Worm (Caenorhabditis elegans): ENCODE data around the gene trpp-6.

Gene trpp-6

DNA sequence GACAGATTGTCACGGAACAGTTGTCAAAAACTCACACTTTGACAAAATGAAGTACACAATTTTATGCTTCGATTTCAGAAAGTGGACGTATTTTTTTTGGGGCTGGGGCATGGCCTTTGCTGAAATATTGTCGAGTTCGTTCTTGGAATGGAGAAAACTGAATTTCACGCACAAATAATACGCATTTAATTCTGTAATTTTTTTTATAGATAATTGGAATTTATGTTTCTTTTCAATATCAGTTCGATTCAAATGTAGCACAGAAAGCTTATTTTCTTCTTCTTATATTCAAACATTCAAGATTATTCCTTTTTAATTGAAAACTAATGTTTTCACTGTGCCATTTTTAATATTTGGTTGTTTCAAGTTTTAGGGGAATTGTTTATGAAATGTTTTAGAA, 31.3 kb upstream of the trpp-6 start, which contains the start of gene T07C12.10:
TSS of gene T07C12.10 (minus strand) at position 101 of the 400 bp plus-strand sequence.
- TF ChIP-seq ama-1 (optimal IDR thresholded peaks at IDR 0.05): no peak
- TF ChIP-seq tra-4 (tag; optimal IDR thresholded peaks at IDR 0.05): no peak
- TF ChIP-seq B0310.2 (tag; optimal IDR thresholded peaks at IDR 0.05): no peak
- no peak for TF ChIP-seq tbx-11 (GFP tag; IDR thresholded peaks at IDR 0.05)
- no peak for TF ChIP-seq ceh-13 (GFP tag; optimal IDR thresholded peaks at IDR 0.05)
- TF ChIP-seq tbx-37 (GFP tag; conservative IDR thresholded peaks at IDR 0.05): no peak
- no peak for TF ChIP-seq pes-1 (GFP tag; IDR thresholded peaks at IDR 0.05)
- TF ChIP-seq ceh-36 (tag; optimal IDR thresholded peaks at IDR 0.05): no peak
- no peak for TF ChIP-seq hmg-4 (GFP tag; optimal IDR thresholded peaks at IDR 0.05)
- no peak for TF ChIP-seq sea-1 (GFP tag; conservative IDR thresholded peaks at IDR 0.05)
- TF ChIP-seq F13C5.2 (tag; optimal IDR thresholded peaks at IDR 0.05): no peak
- no peak for TF ChIP-seq flt-1 (GFP tag; IDR thresholded peaks at IDR 0.05)
- no peak for TF ChIP-seq ets-7 (tag; optimal IDR thresholded peaks at IDR 0.05)
- no peak for TF ChIP-seq aly-1 (tag; optimal IDR thresholded peaks at IDR 0.05)
- no peak for TF ChIP-seq hnd-1 (tag; optimal IDR thresholded peaks at IDR 0.05)
- no peak for TF ChIP-seq scrt-1 (GFP tag; IDR thresholded peaks at IDR 0.05)
- TF ChIP-seq hmbx-1 (tag; optimal IDR thresholded peaks at IDR 0.05): no peak

DNA sequence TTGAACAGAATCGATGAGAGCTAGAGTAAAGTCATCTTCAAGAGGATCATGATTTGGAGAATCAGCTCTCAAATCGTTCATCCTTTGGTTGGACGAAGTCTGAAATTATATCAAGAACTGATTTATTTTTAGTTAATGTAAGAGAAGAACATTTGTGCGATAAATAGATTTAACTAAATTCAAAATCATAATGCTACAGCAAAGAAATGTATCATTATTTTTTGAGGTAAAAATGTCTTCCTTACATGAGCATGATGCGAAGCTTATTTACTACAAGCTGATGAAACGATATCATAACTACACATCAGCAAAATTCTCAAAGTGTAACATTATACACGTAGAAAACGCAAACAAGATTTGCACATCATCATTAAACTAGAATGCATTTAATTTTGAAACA, 29.3 kb upstream of the trpp-6 start, which contains the start of gene madf-4:
TSS of gene madf-4 (minus strand) at position 101 of the 400 bp plus-strand sequence.
- no peak for TF ChIP-seq sea-1 (GFP tag; conservative IDR thresholded peaks at IDR 0.05)
- no peak for TF ChIP-seq pes-1 (GFP tag; IDR thresholded peaks at IDR 0.05)
- no peak for TF ChIP-seq tra-4 (tag; optimal IDR thresholded peaks at IDR 0.05)
- no peak for TF ChIP-seq hmg-4 (GFP tag; optimal IDR thresholded peaks at IDR 0.05)
- TF ChIP-seq tbx-37 (GFP tag; conservative IDR thresholded peaks at IDR 0.05): no peak
- no peak for TF ChIP-seq hnd-1 (tag; optimal IDR thresholded peaks at IDR 0.05)
- TF ChIP-seq B0310.2 (tag; optimal IDR thresholded peaks at IDR 0.05): no peak
- no peak for TF ChIP-seq ceh-36 (tag; optimal IDR thresholded peaks at IDR 0.05)
- TF ChIP-seq ceh-13 (GFP tag; optimal IDR thresholded peaks at IDR 0.05): no peak
- no peak for TF ChIP-seq flt-1 (GFP tag; IDR thresholded peaks at IDR 0.05)
- TF ChIP-seq ama-1 (optimal IDR thresholded peaks at IDR 0.05): no peak
- no peak for TF ChIP-seq scrt-1 (GFP tag; IDR thresholded peaks at IDR 0.05)
- TF ChIP-seq tbx-11 (GFP tag; IDR thresholded peaks at IDR 0.05): no peak
- TF ChIP-seq F13C5.2 (tag; optimal IDR thresholded peaks at IDR 0.05): no peak
- TF ChIP-seq hmbx-1 (tag; optimal IDR thresholded peaks at IDR 0.05): no peak
- no peak for TF ChIP-seq ets-7 (tag; optimal IDR thresholded peaks at IDR 0.05)
- TF ChIP-seq aly-1 (tag; optimal IDR thresholded peaks at IDR 0.05): no peak

DNA sequence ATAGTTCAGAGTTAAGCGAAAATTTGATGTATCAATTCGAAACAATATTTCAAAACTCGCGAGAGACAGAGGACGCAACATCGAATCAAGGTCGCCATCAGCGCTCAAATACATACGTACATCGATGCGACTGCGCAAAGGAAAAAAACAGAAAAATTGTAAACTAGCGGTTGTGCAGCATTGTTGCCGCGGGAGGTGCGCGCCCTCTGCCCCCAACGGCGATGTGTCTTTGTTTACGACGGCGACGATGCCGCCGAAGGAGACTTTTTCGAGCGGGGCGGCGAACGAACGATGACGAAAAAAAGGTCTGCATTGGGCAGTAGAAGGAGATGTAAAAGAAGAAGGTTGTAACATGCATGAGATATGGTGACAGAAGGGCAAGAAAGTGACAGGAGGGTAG, 28.8 kb upstream of the trpp-6 start:
- TF ChIP-seq tbx-11 (GFP tag; IDR thresholded peaks at IDR 0.05): no peak
- no peak for TF ChIP-seq aly-1 (tag; optimal IDR thresholded peaks at IDR 0.05)
- TF ChIP-seq F13C5.2 (tag; optimal IDR thresholded peaks at IDR 0.05): no peak
- no peak for TF ChIP-seq ama-1 (optimal IDR thresholded peaks at IDR 0.05)
- no peak for TF ChIP-seq tbx-37 (GFP tag; conservative IDR thresholded peaks at IDR 0.05)
- TF ChIP-seq ceh-36 (tag; optimal IDR thresholded peaks at IDR 0.05): no peak
- no peak for TF ChIP-seq hmg-4 (GFP tag; optimal IDR thresholded peaks at IDR 0.05)

DNA sequence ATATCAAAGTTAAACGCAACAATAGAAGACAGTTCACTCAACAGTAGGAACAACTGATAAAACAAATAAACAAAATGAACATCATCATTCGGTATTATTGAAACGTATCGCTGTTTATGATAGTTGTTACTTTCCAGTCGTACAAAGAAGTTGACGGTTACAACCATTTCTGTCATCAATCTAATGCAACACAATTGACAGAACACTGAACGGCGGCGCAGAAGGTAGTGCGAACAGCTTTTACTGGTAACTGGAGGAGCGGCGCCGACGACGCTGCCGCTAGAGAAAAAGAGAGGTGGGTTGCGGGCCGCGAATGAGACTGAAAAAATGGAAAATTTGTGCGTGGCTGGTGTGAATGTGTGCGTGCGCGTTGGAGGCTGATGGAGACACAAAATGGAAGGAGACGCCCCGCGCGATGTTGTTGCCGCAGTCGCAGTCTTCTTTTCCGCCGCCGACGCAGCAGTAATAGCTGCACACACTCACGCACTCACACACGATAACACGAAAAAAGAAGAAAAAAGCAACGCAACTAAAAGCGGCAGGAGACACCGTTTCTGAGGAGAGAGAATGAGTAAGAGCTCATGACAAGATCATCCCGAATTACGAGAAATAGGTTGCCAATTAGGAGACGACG, 27.4 kb upstream of the trpp-6 start:
- TF ChIP-seq sea-1 (GFP tag; conservative IDR thresholded peaks at IDR 0.05) (no peak), hnd-1 (tag; optimal IDR thresholded peaks at IDR 0.05) (no peak), tbx-37 (GFP tag; conservative IDR thresholded peaks at IDR 0.05) (no peak), hmg-4 (GFP tag; optimal IDR thresholded peaks at IDR 0.05) (peak; percentile 31)

DNA sequence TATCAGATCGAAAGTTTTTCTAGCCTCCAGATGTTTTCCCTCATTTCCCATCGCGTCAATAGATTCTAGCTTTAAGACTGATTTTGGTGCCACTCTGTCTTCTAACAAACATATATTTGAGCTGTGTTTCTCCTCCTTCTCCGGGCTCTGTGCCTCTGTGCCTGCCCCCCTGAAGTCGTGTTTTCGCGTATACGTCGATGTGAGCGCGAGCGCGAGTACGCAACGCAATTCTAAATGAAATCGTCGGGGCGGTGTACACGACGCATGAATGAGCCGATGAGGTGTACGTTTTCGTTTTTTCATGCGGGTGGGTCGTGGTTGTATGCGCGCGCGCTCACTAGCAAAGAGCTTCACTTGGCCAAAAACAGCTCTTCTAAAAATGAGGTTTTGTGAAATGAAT, 25.8 kb upstream of the trpp-6 start:
- TF ChIP-seq ama-1 (optimal IDR thresholded peaks at IDR 0.05): no peak
- TF ChIP-seq ceh-36 (tag; optimal IDR thresholded peaks at IDR 0.05): no peak
- no peak for TF ChIP-seq ceh-13 (GFP tag; optimal IDR thresholded peaks at IDR 0.05)
- no peak for TF ChIP-seq ets-7 (tag; optimal IDR thresholded peaks at IDR 0.05)
- no peak for TF ChIP-seq scrt-1 (GFP tag; IDR thresholded peaks at IDR 0.05)
- no peak for TF ChIP-seq B0310.2 (tag; optimal IDR thresholded peaks at IDR 0.05)
- TF ChIP-seq tbx-11 (GFP tag; IDR thresholded peaks at IDR 0.05): no peak
- TF ChIP-seq pes-1 (GFP tag; IDR thresholded peaks at IDR 0.05): no peak
- TF ChIP-seq aly-1 (tag; optimal IDR thresholded peaks at IDR 0.05): no peak
- no peak for TF ChIP-seq hnd-1 (tag; optimal IDR thresholded peaks at IDR 0.05)
- TF ChIP-seq F13C5.2 (tag; optimal IDR thresholded peaks at IDR 0.05): no peak

DNA sequence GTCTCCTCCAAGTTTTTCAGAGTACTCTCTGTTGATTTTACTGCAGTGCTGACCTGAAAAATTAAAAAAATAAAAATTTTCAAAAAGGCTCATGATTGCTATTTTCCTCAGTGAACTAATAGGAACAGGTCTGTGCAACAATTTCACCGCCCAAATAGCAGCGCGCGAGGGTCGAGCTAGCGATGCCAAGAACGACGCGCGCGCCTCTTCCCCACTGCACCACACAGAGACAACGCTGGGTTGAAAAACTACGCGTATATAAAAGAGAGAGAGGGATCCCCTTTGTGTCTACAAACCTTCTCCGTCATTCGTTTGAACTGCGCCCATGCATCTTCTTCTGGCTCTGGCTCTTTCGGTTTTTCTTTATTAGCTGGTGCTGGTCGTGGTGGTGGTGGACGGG, 21.6 kb upstream of the trpp-6 start:
- TF ChIP-seq ets-7 (tag; optimal IDR thresholded peaks at IDR 0.05) (peak; percentile 86), hnd-1 (tag; optimal IDR thresholded peaks at IDR 0.05) (peak; percentile 87), hmg-4 (GFP tag; optimal IDR thresholded peaks at IDR 0.05) (peak; percentile 94), ceh-36 (tag; optimal IDR thresholded peaks at IDR 0.05) (peak; percentile 92), pes-1 (GFP tag; IDR thresholded peaks at IDR 0.05) (peak; percentile 95), aly-1 (tag; optimal IDR thresholded peaks at IDR 0.05) (peak; percentile 89), tra-4 (tag; optimal IDR thresholded peaks at IDR 0.05) (peak; percentile 76), tbx-37 (GFP tag; conservative IDR thresholded peaks at IDR 0.05) (peak; percentile 90), tbx-11 (GFP tag; IDR thresholded peaks at IDR 0.05) (peak; percentile 94), ceh-13 (GFP tag; optimal IDR thresholded peaks at IDR 0.05) (peak; percentile 86), ama-1 (optimal IDR thresholded peaks at IDR 0.05) (no peak), flt-1 (GFP tag; IDR thresholded peaks at IDR 0.05) (peak; percentile 90), F13C5.2 (tag; optimal IDR thresholded peaks at IDR 0.05) (peak; percentile 94), scrt-1 (GFP tag; IDR thresholded peaks at IDR 0.05) (peak; percentile 97), B0310.2 (tag; optimal IDR thresholded peaks at IDR 0.05) (peak; percentile 90), sea-1 (GFP tag; conservative IDR thresholded peaks at IDR 0.05) (peak; percentile 96), hmbx-1 (tag; optimal IDR thresholded peaks at IDR 0.05) (peak; percentile 82)

DNA sequence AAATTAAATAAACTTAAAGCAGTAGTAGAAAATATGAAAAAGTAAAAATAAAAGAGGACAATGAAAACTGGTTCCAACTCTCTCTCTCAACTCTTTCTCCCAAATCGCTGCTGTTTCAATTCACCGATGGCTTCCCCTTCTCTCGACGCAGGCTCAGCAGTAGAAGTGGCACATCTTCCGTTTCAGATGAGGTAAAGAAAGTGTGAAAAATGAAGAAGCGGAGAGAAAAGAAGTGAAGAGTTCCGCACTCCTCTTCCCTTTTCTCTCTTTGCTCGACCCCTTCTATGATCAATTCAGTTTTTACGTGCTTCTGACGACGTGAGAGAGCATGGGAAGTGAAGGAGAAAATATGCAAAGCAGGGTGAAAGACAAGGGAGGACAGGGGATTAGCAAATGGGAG, 17.4 kb upstream of the trpp-6 start:
- TF ChIP-seq pes-1 (GFP tag; IDR thresholded peaks at IDR 0.05) (no peak), flt-1 (GFP tag; IDR thresholded peaks at IDR 0.05) (no peak), ama-1 (optimal IDR thresholded peaks at IDR 0.05) (no peak), tra-4 (tag; optimal IDR thresholded peaks at IDR 0.05) (no peak)

Data from whole organism, early embryonic.